Worm (Caenorhabditis elegans): ENCODE data around the gene F53F1.6.

Gene F53F1.6

ce11 chrV:13370265-13370664, 47.1 kb downstream of the F53F1.6 start:
- TF ChIP-seq flt-1 (GFP tag; IDR thresholded peaks at IDR 0.05) (no peak), ref-1 (GFP tag; conservative IDR thresholded peaks at IDR 0.05) (no peak), cog-1 (tag; optimal IDR thresholded peaks at IDR 0.05) (no peak), med-1 (GFP tag; optimal IDR thresholded peaks at IDR 0.05; ENCODE audit: insufficient read depth) (no peak), tab-1 (GFP tag; IDR thresholded peaks at IDR 0.05) (no peak), klf-2 (GFP tag; conservative IDR thresholded peaks at IDR 0.05) (no peak)

DNA sequence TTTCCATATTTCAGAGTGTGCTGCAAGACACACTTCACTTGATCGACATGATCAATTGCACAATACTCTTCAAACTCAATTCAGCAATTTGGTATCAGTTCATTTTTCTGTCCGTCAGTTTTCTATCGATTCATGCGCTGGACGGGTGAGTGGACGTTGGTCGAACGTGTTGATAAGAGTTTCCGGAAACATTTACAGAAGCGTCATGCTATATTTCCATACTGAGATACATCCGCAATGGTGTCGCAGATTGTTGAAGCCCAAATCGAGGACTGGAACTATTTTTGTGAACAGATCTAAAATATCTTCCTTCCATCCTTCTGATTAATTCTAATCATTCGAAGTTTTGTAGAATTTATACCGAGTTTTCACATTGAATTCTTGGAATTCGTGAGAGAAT, 47.8 kb downstream of the F53F1.6 start:
- TF ChIP-seq flt-1 (GFP tag; IDR thresholded peaks at IDR 0.05) = no peak
- TF ChIP-seq med-1 (GFP tag; optimal IDR thresholded peaks at IDR 0.05; ENCODE audit: insufficient read depth) = no peak
- TF ChIP-seq cog-1 (tag; optimal IDR thresholded peaks at IDR 0.05) = no peak
- no peak for TF ChIP-seq ztf-23 (GFP tag; IDR thresholded peaks at IDR 0.05)
- no peak for TF ChIP-seq ztf-29 (GFP tag; IDR thresholded peaks at IDR 0.05)
- TF ChIP-seq tab-1 (GFP tag; IDR thresholded peaks at IDR 0.05) = no peak
- no peak for TF ChIP-seq T22C8.4 (GFP tag; IDR thresholded peaks at IDR 0.05)
- TF ChIP-seq ref-1 (GFP tag; conservative IDR thresholded peaks at IDR 0.05) = no peak

DNA sequence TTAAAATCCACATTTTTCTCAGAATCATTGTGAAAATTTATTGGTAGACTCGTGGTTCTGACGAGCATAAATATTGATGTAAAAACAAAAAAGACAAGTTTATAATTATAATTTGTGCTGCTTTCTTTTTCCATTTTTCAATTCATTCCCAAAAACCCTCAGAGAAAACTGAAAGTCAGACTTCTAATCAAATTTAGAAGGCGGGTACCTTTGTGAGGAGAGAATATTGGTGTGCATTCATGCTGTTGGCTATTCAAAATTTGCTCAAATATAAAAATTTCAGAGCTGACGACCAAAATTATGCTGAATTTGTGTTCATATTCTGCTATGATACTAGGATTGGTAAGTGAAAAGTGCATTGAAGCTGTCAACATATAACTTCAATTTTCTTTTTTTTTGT, 50.4 kb downstream of the F53F1.6 start, which contains the start of gene srx-125:
Gene srx-125, plus strand, starts transcription at position 301 of the 400 bp plus-strand sequence.
- TF ChIP-seq flt-1 (GFP tag; IDR thresholded peaks at IDR 0.05) (no peak), T22C8.4 (GFP tag; IDR thresholded peaks at IDR 0.05) (no peak), klf-2 (GFP tag; conservative IDR thresholded peaks at IDR 0.05) (no peak), ztf-29 (GFP tag; IDR thresholded peaks at IDR 0.05) (no peak)

ce11 chrV:13366488-13366887, 50.9 kb downstream of the F53F1.6 start:
- TF ChIP-seq ztf-23 (GFP tag; IDR thresholded peaks at IDR 0.05) = no peak
- no peak for TF ChIP-seq med-1 (GFP tag; optimal IDR thresholded peaks at IDR 0.05; ENCODE audit: insufficient read depth)
- TF ChIP-seq klf-2 (GFP tag; conservative IDR thresholded peaks at IDR 0.05) = no peak
- no peak for TF ChIP-seq ref-1 (GFP tag; conservative IDR thresholded peaks at IDR 0.05)
- TF ChIP-seq cog-1 (tag; optimal IDR thresholded peaks at IDR 0.05) = no peak
- TF ChIP-seq T22C8.4 (GFP tag; IDR thresholded peaks at IDR 0.05) = no peak
- no peak for TF ChIP-seq flt-1 (GFP tag; IDR thresholded peaks at IDR 0.05)
- TF ChIP-seq tab-1 (GFP tag; IDR thresholded peaks at IDR 0.05) = no peak
- TF ChIP-seq ztf-29 (GFP tag; IDR thresholded peaks at IDR 0.05) = no peak
